Worm (Caenorhabditis elegans) whole organism, young adult: Measurements from ENCODE around the gene F47E1.2.

Source experiments
- F49E8.2 ChIP-seq: sonication (generic microtip); optimal IDR thresholded peaks from 3 replicates; lab custom pipeline; 2017; ENCODE audit warnings: missing genetic modification characterization, mild to moderate bottlenecking, missing compliant biosample characterization, antibody characterized with exemption, moderate library complexity; ENCODE audit not compliant: insufficient read depth
- Y53G8AR.9 ChIP-seq: fragments of 200-800 bp; sonication (Bioruptor generic); conservative IDR thresholded peaks from 2 replicates; pipeline ENCODE4 v1.3.6; 2022; ENCODE audit warnings: missing genetic modification reagents, missing genetic modification characterization, missing compliant biosample characterization
- aptf-3 ChIP-seq: fragments of 200-800 bp; sonication (Bioruptor generic); IDR thresholded peaks from 2 replicates; pipeline ENCODE4 v1.3.6; 2022; ENCODE audit warnings: missing genetic modification characterization, missing compliant biosample characterization
- dpff-1 ChIP-seq: sonication (generic microtip); optimal IDR thresholded peaks from 2 replicates; lab custom pipeline; 2017; ENCODE audit warnings: mild to moderate bottlenecking, missing genetic modification characterization, missing compliant biosample characterization
- lag-1 ChIP-seq: fragments of 200-800 bp; sonication (Bioruptor generic); IDR thresholded peaks from 2 replicates; pipeline ENCODE4 v1.3.6; 2022; ENCODE audit warnings: missing genetic modification reagents, missing genetic modification characterization, missing compliant biosample characterization
- let-607 ChIP-seq, 2 experiments: fragments of 200-800 bp in 1 of 2; sonication (Bioruptor generic) in 1 of 2; sonication (generic microtip) in 1 of 2; optimal IDR thresholded peaks; 2 replicates each; lab custom pipeline; 2016 to 2018; ENCODE audit warnings: mild to moderate bottlenecking in 2 of 2, missing compliant biosample characterization in 2 of 2, missing genetic modification characterization in 2 of 2, moderate library complexity in 2 of 2, missing genotype in 1 of 2
- nhr-80 ChIP-seq: sonication (generic microtip); optimal IDR thresholded peaks from 2 replicates; lab custom pipeline; 2016; ENCODE audit warnings: missing genetic modification characterization, missing compliant biosample characterization
- pha-4 ChIP-seq: fragments of 150-350 bp; sonication (generic microtip); optimal IDR thresholded peaks from 2 replicates; lab custom pipeline; 2014; ENCODE audit warnings: missing biosample characterization, missing genetic modification reagents, missing genetic modification characterization
- snpc-1.1 ChIP-seq: sonication (generic microtip); optimal IDR thresholded peaks from 2 replicates; lab custom pipeline; 2017; ENCODE audit warnings: missing genetic modification characterization, mild to moderate bottlenecking, missing compliant biosample characterization, antibody characterized with exemption, moderate library complexity, missing genotype, missing genetic modification reagents; ENCODE audit not compliant: insufficient read depth
- tlf-1 ChIP-seq: fragments of 200-800 bp; sonication (Bioruptor generic); optimal IDR thresholded peaks from 2 replicates; lab custom pipeline; 2018; ENCODE audit warnings: mild to moderate bottlenecking, missing genetic modification characterization, missing compliant biosample characterization
- ztf-26 ChIP-seq: sonication (generic microtip); optimal IDR thresholded peaks from 2 replicates; lab custom pipeline; 2017; ENCODE audit warnings: missing genetic modification characterization, missing compliant biosample characterization

DNA sequence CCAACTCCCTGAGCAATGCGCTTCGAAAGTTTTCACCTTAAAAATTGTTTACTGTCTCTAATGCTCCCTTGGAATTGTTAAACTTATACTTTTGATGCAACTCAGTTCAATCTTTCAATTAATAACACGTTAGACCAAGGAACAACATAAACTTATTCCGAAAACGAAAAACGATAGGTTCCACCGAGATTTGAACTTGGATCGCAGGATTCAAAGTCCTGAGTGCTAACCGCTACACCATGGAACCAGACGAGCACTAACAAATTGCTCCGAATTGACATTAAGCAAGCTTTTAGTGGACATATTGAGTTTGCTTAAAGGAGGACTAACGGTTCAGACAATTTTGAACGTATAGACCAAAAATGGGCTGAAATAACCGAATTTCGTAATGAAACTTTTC, 17.0 kb downstream of the F47E1.2 start:
- TF ChIP-seq aptf-3 (GFP tag; lab: Robert Waterston, UW): no peak
- no peak for TF ChIP-seq snpc-1.1 (tag; lab: Kevin White, UChicago)
- no peak for TF ChIP-seq Y53G8AR.9
- no peak for TF ChIP-seq tlf-1
- no peak for TF ChIP-seq lag-1 (GFP tag; lab: Robert Waterston, UW)
- TF ChIP-seq ztf-26: no peak
- TF ChIP-seq pha-4: no peak
- no peak for TF ChIP-seq nhr-80
- TF ChIP-seq let-607 (tag; optimal IDR thresholded peaks at IDR 0.05; lab: Kevin White, UChicago): no peak
- TF ChIP-seq F49E8.2 (tag; lab: Kevin White, UChicago): no peak
- TF ChIP-seq dpff-1 (tag; lab: Kevin White, UChicago): no peak
